Worm (Caenorhabditis elegans): Measurements from ENCODE around the gene pap-1.

The pap-1 gene

DNA sequence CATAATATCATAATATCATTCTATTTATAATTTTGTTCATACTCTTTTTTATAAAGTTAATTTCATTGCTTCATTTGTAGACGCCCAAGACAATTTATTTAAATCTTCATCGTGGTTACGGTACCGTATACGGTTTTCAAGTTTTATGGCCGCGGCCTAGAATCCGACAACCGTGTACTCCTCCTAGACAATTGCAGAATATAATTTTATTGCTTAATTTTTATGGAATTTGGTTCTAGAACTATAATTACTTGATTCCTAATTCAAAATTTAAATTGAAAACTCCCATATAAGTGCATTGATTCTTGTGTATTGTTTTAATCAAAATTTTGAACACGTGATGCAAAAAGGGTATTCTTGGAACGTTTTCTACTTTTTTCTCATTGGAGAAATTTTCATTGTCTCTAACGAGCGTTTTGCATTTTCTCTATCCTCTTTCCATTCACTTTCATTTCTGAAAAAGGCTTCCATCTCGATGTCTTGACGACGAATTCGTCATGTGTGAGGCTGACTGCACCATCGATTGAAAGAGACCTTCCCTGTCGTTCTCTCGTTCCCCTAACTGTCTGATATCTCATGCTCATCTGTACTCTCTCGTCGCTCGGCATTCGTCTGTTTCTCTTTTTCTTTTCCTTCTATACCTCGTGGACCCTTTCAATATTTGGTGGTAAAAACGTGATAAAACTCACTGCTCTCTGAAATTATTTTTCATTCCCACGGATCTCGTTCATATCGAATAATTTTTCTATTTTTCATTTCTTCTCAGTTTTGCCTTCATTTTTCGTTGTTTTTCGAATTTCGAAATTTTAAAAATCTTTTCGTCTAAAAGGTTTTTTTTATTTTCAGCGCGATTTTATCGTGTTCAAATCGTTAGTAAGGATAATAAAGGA lies at the start of gene pap-1:
Gene pap-1, plus strand, starts transcription at position 840 of the 890 bp plus-strand sequence.
- no peak for TF ChIP-seq daf-12 (tag; optimal IDR thresholded peaks at IDR 0.05)
- peak; percentile 21 for TF ChIP-seq elt-2 (tag; optimal IDR thresholded peaks at IDR 0.05)
- TF ChIP-seq pha-4 (tag; optimal IDR thresholded peaks at IDR 0.05): peak; percentile 3
- no peak for TF ChIP-seq fkh-10 (GFP tag; optimal IDR thresholded peaks at IDR 0.05)
- no peak for TF ChIP-seq nhr-237 (tag; optimal IDR thresholded peaks at IDR 0.05)
- TF ChIP-seq nhr-43 (tag; optimal IDR thresholded peaks at IDR 0.05; ENCODE audit: poor library complexity, severe bottlenecking): peak; percentile 15
- no peak for TF ChIP-seq egl-27 (tag; optimal IDR thresholded peaks at IDR 0.05)
- TF ChIP-seq nhr-25 (tag; optimal IDR thresholded peaks at IDR 0.05): no peak
- TF ChIP-seq ceh-28 (tag; optimal IDR thresholded peaks at IDR 0.05): peak; percentile 76
- no peak for TF ChIP-seq nhr-67 (tag; optimal IDR thresholded peaks at IDR 0.05)
- TF ChIP-seq nhr-11 (tag; optimal IDR thresholded peaks at IDR 0.05): no peak
- TF ChIP-seq hmg-11 (tag; optimal IDR thresholded peaks at IDR 0.05): peak; percentile 60
- peak; percentile 1 for TF ChIP-seq lin-15B (tag; optimal IDR thresholded peaks at IDR 0.05)
- no peak for TF ChIP-seq skn-1 (tag; optimal IDR thresholded peaks at IDR 0.05)
- TF ChIP-seq nfya-1 (tag; optimal IDR thresholded peaks at IDR 0.05; ENCODE audit: insufficient read depth): peak; percentile 49
- TF ChIP-seq jun-1 (tag; optimal IDR thresholded peaks at IDR 0.05): no peak

DNA sequence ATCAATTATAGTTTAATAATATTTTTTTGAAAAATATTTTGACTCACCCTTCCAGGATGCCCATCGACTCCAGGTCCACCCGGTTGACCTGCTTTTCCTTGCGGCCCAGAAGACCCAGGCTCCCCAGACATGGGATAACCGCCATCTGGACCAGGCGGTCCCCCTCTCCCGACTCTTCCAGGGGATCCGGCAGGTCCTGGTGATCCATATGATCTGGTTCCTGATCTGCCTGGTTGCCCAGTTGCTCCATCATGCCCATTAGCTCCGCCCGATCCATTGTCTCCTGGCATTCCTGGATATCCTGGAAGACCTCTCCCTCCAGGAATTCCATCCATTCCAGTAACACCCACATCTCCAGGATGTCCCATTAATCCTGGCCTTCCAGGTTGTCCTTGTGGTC lies 48.1 kb upstream of the pap-1 start:
- TF ChIP-seq aly-2 (tag; optimal IDR thresholded peaks at IDR 0.05): no peak
- no peak for TF ChIP-seq skn-1 (tag; optimal IDR thresholded peaks at IDR 0.05)
- TF ChIP-seq ztf-11 (tag; optimal IDR thresholded peaks at IDR 0.05): no peak
- TF ChIP-seq sea-2 (GFP tag; optimal IDR thresholded peaks at IDR 0.05): no peak
- no peak for TF ChIP-seq lin-39 (tag; optimal IDR thresholded peaks at IDR 0.05)
- no peak for TF ChIP-seq fkh-10 (GFP tag; optimal IDR thresholded peaks at IDR 0.05)
- no peak for TF ChIP-seq nhr-43 (tag; optimal IDR thresholded peaks at IDR 0.05; ENCODE audit: poor library complexity, severe bottlenecking)

DNA sequence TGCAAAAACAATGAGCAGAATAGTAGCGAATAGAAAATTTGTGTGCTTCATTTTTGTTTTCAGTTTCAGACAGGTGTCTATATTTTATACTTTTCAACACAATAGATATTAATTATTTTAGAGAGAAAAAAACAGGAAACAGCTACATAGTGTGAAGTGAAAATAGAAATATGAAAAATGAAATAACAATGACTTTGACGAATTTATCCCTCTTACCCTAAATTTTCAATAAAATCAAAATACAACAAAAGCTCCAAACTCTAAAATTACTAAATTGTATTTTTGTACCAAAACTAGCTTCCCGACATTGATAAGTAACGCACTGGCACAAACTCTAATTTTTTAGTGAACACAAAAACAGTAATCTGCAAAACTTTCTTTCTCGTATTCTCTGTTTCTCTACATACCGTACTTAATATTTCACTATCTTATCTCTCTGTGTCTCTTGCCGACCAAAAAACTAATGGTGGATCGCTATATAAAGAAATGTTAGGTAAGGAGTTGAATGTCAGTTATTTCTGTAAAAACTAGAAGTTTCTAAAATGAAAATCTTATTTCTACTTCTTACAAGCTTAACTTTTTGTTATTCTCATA lies 46.5 kb upstream of the pap-1 start, which contains the start of the genes col-151 and ugt-1:
Gene col-151, minus strand, starts transcription at position 51 of the 594 bp plus-strand sequence.
Gene ugt-1, plus strand, starts transcription at position 491 of the 594 bp plus-strand sequence.
- peak; percentile 53 for TF ChIP-seq elt-2 (tag; optimal IDR thresholded peaks at IDR 0.05)
- peak; percentile 59 for TF ChIP-seq pqm-1 (tag; optimal IDR thresholded peaks at IDR 0.05)
- TF ChIP-seq mdl-1 (tag; optimal IDR thresholded peaks at IDR 0.05): no peak

DNA sequence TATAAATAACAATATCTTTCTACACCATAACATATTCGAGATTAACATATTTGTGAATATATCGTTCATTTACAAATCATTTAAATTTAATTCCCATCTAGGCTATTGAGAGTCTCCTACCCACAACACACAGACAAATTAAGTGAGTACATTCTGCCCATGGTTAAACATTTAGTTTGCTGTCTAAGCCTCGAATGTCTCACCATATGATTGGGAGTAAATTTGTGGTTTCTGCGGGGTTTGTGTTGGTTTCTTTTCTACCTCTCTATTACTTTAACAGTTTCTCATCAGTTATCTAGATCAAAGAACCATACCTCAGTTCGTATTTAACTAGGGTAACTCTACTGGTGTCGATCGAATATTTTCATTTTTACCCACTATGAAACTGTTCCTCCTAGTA lies 43.3 kb upstream of the pap-1 start, which contains the start of gene ugt-2:
Gene ugt-2, plus strand, starts transcription at position 371 of the 400 bp plus-strand sequence.
- TF ChIP-seq pha-4 (tag; optimal IDR thresholded peaks at IDR 0.05) (peak; percentile 9), mml-1 (tag; optimal IDR thresholded peaks at IDR 0.05) (no peak), pqm-1 (tag; optimal IDR thresholded peaks at IDR 0.05) (peak; percentile 60), fos-1 (tag; optimal IDR thresholded peaks at IDR 0.05) (no peak), elt-3 (tag; optimal IDR thresholded peaks at IDR 0.05) (no peak), tbx-2 (tag; optimal IDR thresholded peaks at IDR 0.05) (no peak), elt-2 (tag; optimal IDR thresholded peaks at IDR 0.05) (peak; percentile 62)

DNA sequence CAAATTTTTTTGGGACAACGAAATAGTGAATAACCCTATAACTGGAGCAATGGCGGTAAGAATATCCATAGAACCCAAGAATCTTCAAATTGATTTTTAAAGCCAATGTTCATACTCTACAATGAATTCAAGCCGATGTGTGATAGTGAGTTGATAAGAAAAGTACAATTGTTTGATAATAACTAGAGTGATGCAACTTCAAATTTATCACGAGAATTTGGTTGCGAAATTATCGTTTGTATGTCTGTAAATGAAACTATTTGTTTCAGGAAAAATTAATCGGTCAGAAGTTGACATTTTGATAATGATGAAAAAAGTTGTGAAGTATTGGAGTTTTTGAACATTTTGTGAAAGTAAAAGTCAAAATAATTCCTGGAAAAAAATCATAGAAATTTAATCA lies 42.5 kb upstream of the pap-1 start:
- TF ChIP-seq daf-12 (tag; optimal IDR thresholded peaks at IDR 0.05) (no peak), R02D3.7 (tag; optimal IDR thresholded peaks at IDR 0.05) (no peak), nhr-43 (tag; optimal IDR thresholded peaks at IDR 0.05; ENCODE audit: poor library complexity, severe bottlenecking) (no peak), nhr-12 (tag; optimal IDR thresholded peaks at IDR 0.05) (no peak), fos-1 (tag; optimal IDR thresholded peaks at IDR 0.05) (no peak), mdl-1 (tag; optimal IDR thresholded peaks at IDR 0.05) (no peak), snpc-4 (tag; optimal IDR thresholded peaks at IDR 0.05) (no peak), ZK546.5 (tag; optimal IDR thresholded peaks at IDR 0.05) (no peak), elt-2 (tag; optimal IDR thresholded peaks at IDR 0.05) (peak; percentile 96), elt-1 (tag; optimal IDR thresholded peaks at IDR 0.05) (no peak), skn-1 (tag; optimal IDR thresholded peaks at IDR 0.05) (no peak), fkh-2 (tag; optimal IDR thresholded peaks at IDR 0.05) (no peak), nhr-76 (tag; optimal IDR thresholded peaks at IDR 0.05) (no peak), mml-1 (tag; optimal IDR thresholded peaks at IDR 0.05) (no peak), sea-2 (GFP tag; optimal IDR thresholded peaks at IDR 0.05) (no peak), nhr-77 (tag; optimal IDR thresholded peaks at IDR 0.05) (no peak), nhr-11 (tag; optimal IDR thresholded peaks at IDR 0.05) (no peak), hmg-11 (tag; optimal IDR thresholded peaks at IDR 0.05) (no peak), pha-4 (tag; optimal IDR thresholded peaks at IDR 0.05) (peak; percentile 53), ztf-4 (tag; optimal IDR thresholded peaks at IDR 0.05) (no peak), pqm-1 (tag; optimal IDR thresholded peaks at IDR 0.05) (peak; percentile 80), nhr-28 (tag; optimal IDR thresholded peaks at IDR 0.05) (no peak), egl-5 (tag; optimal IDR thresholded peaks at IDR 0.05) (no peak), tbx-2 (tag; optimal IDR thresholded peaks at IDR 0.05) (no peak), nhr-23 (tag; optimal IDR thresholded peaks at IDR 0.05) (no peak), nhr-67 (tag; optimal IDR thresholded peaks at IDR 0.05) (no peak), unc-39 (tag; optimal IDR thresholded peaks at IDR 0.05) (no peak), jun-1 (tag; optimal IDR thresholded peaks at IDR 0.05) (peak; percentile 14), unc-62 (GFP tag; optimal IDR thresholded peaks at IDR 0.05) (no peak)

Measured in whole organism, L3 larva.